Fruit fly (Drosophila melanogaster) Kc167 (cell line): ENCODE data around the gene bdl.

Source experiments
- Myc ChIP-seq: fragments of >200 bp; optimal IDR thresholded peaks from 2 replicates; lab custom pipeline; 2017; ENCODE audit warnings: missing external identifiers
- Sin3A ChIP-seq: fragments of >200 bp; optimal IDR thresholded peaks from 2 replicates; lab custom pipeline; 2018; ENCODE audit warnings: missing external identifiers
- h ChIP-seq: fragments of >200 bp; optimal IDR thresholded peaks from 3 replicates; lab custom pipeline; 2018; ENCODE audit warnings: missing external identifiers
- insv ChIP-seq: fragments of >200 bp; optimal IDR thresholded peaks from 3 replicates; lab custom pipeline; 2018; ENCODE audit warnings: missing external identifiers
- psq ChIP-seq: fragments of >200 bp; optimal IDR thresholded peaks from 2 replicates; lab custom pipeline; 2017; ENCODE audit warnings: missing external identifiers
- ttk ChIP-seq: sonication (Bioruptor generic); optimal IDR thresholded peaks from 2 replicates; lab custom pipeline; 2017; ENCODE audit warnings: missing external identifiers

- TF ChIP-seq h (lab: Kevin White, UChicago), result no peak
- TF ChIP-seq Sin3A (lab: Kevin White, UChicago), result no peak
- no peak for TF ChIP-seq ttk (lab: Kevin White, UChicago)
- TF ChIP-seq psq (lab: Kevin White, UChicago), result no peak
- no peak for TF ChIP-seq Myc
- no peak for TF ChIP-seq insv (lab: Kevin White, UChicago)
These were observed 42.0 kb upstream of the bdl start for dm6 chr2L:4282339-4282680.
